Fruit fly (Drosophila melanogaster) whole organism: ENCODE measurements around the gene Fmr1.

Experiments
- Dll ChIP-seq: fragments of >200 bp; optimal IDR thresholded peaks from 2 replicates; lab custom pipeline; 2017
- EcR ChIP-seq, 2 experiments: fragments of >200 bp; optimal IDR thresholded peaks; 2 replicates each; lab custom pipeline; 2017; ENCODE audit warnings: missing biosample characterization in 2 of 2, missing genetic modification characterization in 2 of 2, missing genetic modification reagents in 2 of 2
- pan ChIP-seq: fragments of >200 bp; optimal IDR thresholded peaks from 2 replicates; lab custom pipeline; 2017
- usp ChIP-seq: fragments of >200 bp; optimal IDR thresholded peaks from 2 replicates; lab custom pipeline; 2017; ENCODE audit warnings: missing biosample characterization, missing genetic modification characterization, mixed read lengths

DNA sequence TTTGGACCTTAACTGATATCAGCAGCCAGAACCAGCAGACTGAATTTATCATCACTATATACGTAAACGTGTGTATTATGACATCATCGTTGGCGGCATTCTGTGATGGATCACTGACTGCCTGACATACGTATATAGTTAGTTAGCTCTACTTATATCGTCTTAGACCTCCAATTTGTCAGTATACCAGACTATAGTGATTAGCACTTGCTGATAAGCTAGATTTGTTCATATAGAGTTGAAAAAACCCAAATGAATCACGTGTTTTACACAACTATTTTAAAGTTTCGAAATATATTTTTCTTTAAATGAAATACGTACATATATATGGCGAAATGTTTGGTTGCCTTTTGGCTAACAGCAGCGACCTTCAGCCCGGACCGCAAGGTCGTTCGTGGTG, 14.2 kb downstream of the Fmr1 start:
- TF ChIP-seq usp (GFP tag; lab: Kevin White, UChicago) = no peak
- no peak for TF ChIP-seq EcR (GFP tag; optimal IDR thresholded peaks at IDR 0.05; lab: Kevin White, UChicago)
- no peak for TF ChIP-seq Dll (lab: Kevin White, UChicago)
- no peak for TF ChIP-seq pan (lab: Kevin White, UChicago)
